Worm (Caenorhabditis elegans) whole organism, young adult: ENCODE measurements around the gene phf-14.

Source experiments
- B0261.1 ChIP-seq: sonication (generic microtip); optimal IDR thresholded peaks from 2 replicates; lab custom pipeline; 2016; ENCODE audit warnings: mild to moderate bottlenecking, missing genetic modification characterization, moderate library complexity, missing compliant biosample characterization
- B0336.3 ChIP-seq: fragments of 200-800 bp; sonication (Bioruptor generic); IDR thresholded peaks from 2 replicates; pipeline ENCODE4 v1.3.6; 2022; ENCODE audit warnings: missing genetic modification characterization, missing compliant biosample characterization
- D2030.7 ChIP-seq: fragments of 200-800 bp; sonication (Bioruptor generic); IDR thresholded peaks from 2 replicates; pipeline ENCODE4 v1.3.6; 2022; ENCODE audit warnings: missing genetic modification reagents, missing genetic modification characterization, missing compliant biosample characterization
- F23B12.7 ChIP-seq: sonication (generic microtip); optimal IDR thresholded peaks from 2 replicates; lab custom pipeline; 2017; ENCODE audit warnings: missing genetic modification characterization, mild to moderate bottlenecking, missing compliant biosample characterization, antibody characterized with exemption, moderate library complexity; ENCODE audit not compliant: insufficient read depth
- F37B4.10 ChIP-seq: fragments of 200-800 bp; sonication (Bioruptor generic); IDR thresholded peaks from 2 replicates; pipeline ENCODE4 v1.3.6; 2022; ENCODE audit warnings: missing genetic modification characterization, missing compliant biosample characterization
- F39B2.1 ChIP-seq: fragments of 200-800 bp; sonication (Bioruptor generic); IDR thresholded peaks from 2 replicates; pipeline ENCODE4 v1.3.6; 2022; ENCODE audit warnings: missing genetic modification reagents, missing genetic modification characterization, missing compliant biosample characterization
- F52B5.7 ChIP-seq: sonication (generic microtip); optimal IDR thresholded peaks from 2 replicates; lab custom pipeline; 2016; ENCODE audit warnings: mild to moderate bottlenecking, missing genetic modification characterization, missing compliant biosample characterization
- F55B11.4 ChIP-seq: sonication (generic microtip); optimal IDR thresholded peaks from 2 replicates; lab custom pipeline; 2016; ENCODE audit warnings: missing compliant biosample characterization, missing genetic modification characterization, borderline replicate concordance; ENCODE audit not compliant: insufficient read depth
- K12H6.12 ChIP-seq: fragments of 200-800 bp; sonication (Bioruptor generic); optimal IDR thresholded peaks from 2 replicates; lab custom pipeline; 2018; ENCODE audit warnings: mild to moderate bottlenecking, missing genetic modification characterization, missing compliant biosample characterization
- ZK185.1 ChIP-seq: sonication (generic microtip); optimal IDR thresholded peaks from 2 replicates; lab custom pipeline; 2016; ENCODE audit warnings: mild to moderate bottlenecking, missing genetic modification characterization, missing compliant biosample characterization; ENCODE audit not compliant: poor library complexity, severe bottlenecking
- atf-7 ChIP-seq: sonication (generic microtip); optimal IDR thresholded peaks from 2 replicates; lab custom pipeline; 2017; ENCODE audit warnings: mild to moderate bottlenecking, missing genetic modification characterization, missing compliant biosample characterization
- attf-3 ChIP-seq: fragments of 200-800 bp; sonication (Bioruptor generic); conservative IDR thresholded peaks from 2 replicates; pipeline ENCODE4 v1.3.6; 2022; ENCODE audit warnings: missing genetic modification reagents, missing genetic modification characterization, missing compliant biosample characterization
- attf-5 ChIP-seq: fragments of 200-800 bp; sonication (Bioruptor generic); optimal IDR thresholded peaks from 2 replicates; lab custom pipeline; 2018; ENCODE audit warnings: mild to moderate bottlenecking, missing genetic modification characterization, missing compliant biosample characterization
- bed-2 ChIP-seq: fragments of 200-800 bp; sonication (Bioruptor generic); IDR thresholded peaks from 2 replicates; pipeline ENCODE4 v1.3.6; 2022; ENCODE audit warnings: missing genetic modification reagents, missing genetic modification characterization, missing compliant biosample characterization
- cebp-1 ChIP-seq, 2 experiments: fragments of 200-800 bp in 1 of 2; sonication (Bioruptor generic) in 1 of 2; sonication (generic microtip) in 1 of 2; IDR thresholded peaks in 1 of 2; optimal IDR thresholded peaks in 1 of 2; 2 replicates each; pipeline versions ENCODE4 v1.3.6 to Lab custom; 2017 to 2022; ENCODE audit warnings: missing compliant biosample characterization in 2 of 2, missing genetic modification characterization in 2 of 2, mild to moderate bottlenecking in 1 of 2, missing genetic modification reagents in 1 of 2, moderate library complexity in 1 of 2
- ceh-27 ChIP-seq: fragments of 200-800 bp; sonication (Bioruptor generic); optimal IDR thresholded peaks from 2 replicates; lab custom pipeline; 2018; ENCODE audit warnings: mild to moderate bottlenecking, missing genetic modification characterization, moderate library complexity, missing compliant biosample characterization
- ceh-91 ChIP-seq: fragments of 200-800 bp; sonication (Bioruptor generic); IDR thresholded peaks from 2 replicates; pipeline ENCODE4 v1.3.6; 2022; ENCODE audit warnings: missing genetic modification reagents, missing genetic modification characterization, missing compliant biosample characterization
- dpff-1 ChIP-seq: sonication (generic microtip); optimal IDR thresholded peaks from 2 replicates; lab custom pipeline; 2017; ENCODE audit warnings: mild to moderate bottlenecking, missing genetic modification characterization, missing compliant biosample characterization
- ekl-4 ChIP-seq: fragments of 200-800 bp; sonication (Bioruptor generic); IDR thresholded peaks from 2 replicates; pipeline ENCODE4 v1.3.6; 2022; ENCODE audit warnings: missing genetic modification reagents, missing genetic modification characterization, missing compliant biosample characterization
- hlh-26 ChIP-seq: fragments of 200-800 bp; sonication (Bioruptor generic); conservative IDR thresholded peaks from 2 replicates; pipeline ENCODE4 v1.3.6; 2022; ENCODE audit warnings: missing genetic modification reagents, missing genetic modification characterization, missing compliant biosample characterization
- hmg-20 ChIP-seq: fragments of 200-800 bp; sonication (Bioruptor generic); IDR thresholded peaks from 2 replicates; pipeline ENCODE4 v1.3.6; 2022; ENCODE audit warnings: missing genetic modification reagents, missing genetic modification characterization, missing compliant biosample characterization
- hsf-1 ChIP-seq: fragments of 200-800 bp; sonication (Bioruptor generic); IDR thresholded peaks from 2 replicates; pipeline ENCODE4 v1.3.6; 2022; ENCODE audit warnings: missing genetic modification reagents, missing genetic modification characterization, missing compliant biosample characterization
- let-607 ChIP-seq, 2 experiments: fragments of 200-800 bp in 1 of 2; sonication (Bioruptor generic) in 1 of 2; sonication (generic microtip) in 1 of 2; optimal IDR thresholded peaks; 2 replicates each; lab custom pipeline; 2016 to 2018; ENCODE audit warnings: mild to moderate bottlenecking in 2 of 2, missing compliant biosample characterization in 2 of 2, missing genetic modification characterization in 2 of 2, moderate library complexity in 2 of 2, missing genotype in 1 of 2
- lin-26 ChIP-seq: fragments of 200-800 bp; sonication (Bioruptor generic); IDR thresholded peaks from 2 replicates; pipeline ENCODE4 v1.3.6; 2022; ENCODE audit warnings: missing genetic modification reagents, missing genetic modification characterization, missing compliant biosample characterization
- lin-35 ChIP-seq, 3 experiments: fragments of 150-350 bp in 2 of 3; sonication (generic microtip) in 1 of 3; optimal IDR thresholded peaks; 2 replicates each; lab custom pipeline; 2014 to 2018; ENCODE audit warnings: missing biosample characterization in 3 of 3, missing genetic modification characterization in 3 of 3, missing genetic modification reagents in 3 of 3
- lin-54 ChIP-seq: fragments of 200-800 bp; sonication (Bioruptor generic); optimal IDR thresholded peaks from 2 replicates; lab custom pipeline; 2018; ENCODE audit warnings: mild to moderate bottlenecking, missing genetic modification characterization, missing compliant biosample characterization
- lsl-1 ChIP-seq: fragments of 200-800 bp; sonication (Bioruptor generic); optimal IDR thresholded peaks from 2 replicates; lab custom pipeline; 2018; ENCODE audit warnings: mild to moderate bottlenecking, missing genetic modification characterization, moderate library complexity, missing compliant biosample characterization
- madf-10 ChIP-seq: sonication (generic microtip); optimal IDR thresholded peaks from 2 replicates; lab custom pipeline; 2016; ENCODE audit warnings: mild to moderate bottlenecking, missing genetic modification characterization, missing compliant biosample characterization
- madf-8 ChIP-seq: fragments of 200-800 bp; sonication (Bioruptor generic); conservative IDR thresholded peaks from 2 replicates; pipeline ENCODE4 v1.3.6; 2022; ENCODE audit warnings: missing genetic modification reagents, missing genetic modification characterization, missing compliant biosample characterization
- mcd-1 ChIP-seq: fragments of 200-800 bp; sonication (Bioruptor generic); IDR thresholded peaks from 2 replicates; pipeline ENCODE4 v1.3.6; 2022; ENCODE audit warnings: missing genetic modification reagents, missing genetic modification characterization, missing compliant biosample characterization
- mel-28 ChIP-seq: sonication (generic microtip); optimal IDR thresholded peaks from 2 replicates; lab custom pipeline; 2016; ENCODE audit warnings: borderline replicate concordance, mild to moderate bottlenecking, missing genetic modification characterization, missing compliant biosample characterization
- mxl-1 ChIP-seq: sonication (generic microtip); optimal IDR thresholded peaks from 2 replicates; lab custom pipeline; 2016; ENCODE audit warnings: missing genetic modification characterization, missing compliant biosample characterization
- nhr-120 ChIP-seq: fragments of 200-800 bp; sonication (Bioruptor generic); IDR thresholded peaks from 2 replicates; pipeline ENCODE4 v1.3.6; 2022; ENCODE audit warnings: missing genetic modification characterization, missing compliant biosample characterization
- nhr-179 ChIP-seq: sonication (generic microtip); optimal IDR thresholded peaks from 2 replicates; lab custom pipeline; 2016; ENCODE audit warnings: mild to moderate bottlenecking, missing genetic modification characterization, missing compliant biosample characterization
- rcor-1 ChIP-seq: fragments of 200-800 bp; sonication (Bioruptor generic); IDR thresholded peaks from 2 replicates; pipeline ENCODE4 v1.3.6; 2022; ENCODE audit warnings: missing genetic modification reagents, missing genetic modification characterization, missing compliant biosample characterization
- sdz-38 ChIP-seq: sonication (generic microtip); optimal IDR thresholded peaks from 2 replicates; lab custom pipeline; 2016; ENCODE audit warnings: missing genotype, missing genetic modification characterization, missing compliant biosample characterization
- snpc-1.1 ChIP-seq: sonication (generic microtip); optimal IDR thresholded peaks from 2 replicates; lab custom pipeline; 2017; ENCODE audit warnings: missing genetic modification characterization, mild to moderate bottlenecking, missing compliant biosample characterization, antibody characterized with exemption, moderate library complexity, missing genotype, missing genetic modification reagents; ENCODE audit not compliant: insufficient read depth
- tbp1 ChIP-seq: fragments of 200-800 bp; sonication (Bioruptor generic); optimal IDR thresholded peaks from 2 replicates; lab custom pipeline; 2018; ENCODE audit warnings: mild to moderate bottlenecking, missing genetic modification characterization, missing compliant biosample characterization
- unc-130 ChIP-seq: sonication (generic microtip); optimal IDR thresholded peaks from 2 replicates; lab custom pipeline; 2016; ENCODE audit warnings: missing genetic modification reagents, missing genetic modification characterization, missing compliant biosample characterization
- ztf-18 ChIP-seq: sonication (generic microtip); optimal IDR thresholded peaks from 2 replicates; lab custom pipeline; 2016; ENCODE audit warnings: missing genotype, mild to moderate bottlenecking, missing genetic modification characterization, missing compliant biosample characterization
- ztf-22 ChIP-seq: fragments of 200-800 bp; sonication (Bioruptor generic); optimal IDR thresholded peaks from 2 replicates; lab custom pipeline; 2018; ENCODE audit warnings: mild to moderate bottlenecking, missing genetic modification characterization, moderate library complexity, missing compliant biosample characterization
- ztf-25 ChIP-seq: fragments of 200-800 bp; sonication (Bioruptor generic); IDR thresholded peaks from 2 replicates; pipeline ENCODE4 v1.3.6; 2022; ENCODE audit warnings: missing genetic modification reagents, missing genetic modification characterization, missing compliant biosample characterization
- ztf-6 ChIP-seq: fragments of 200-800 bp; sonication (Bioruptor generic); IDR thresholded peaks from 2 replicates; pipeline ENCODE4 v1.3.6; 2022; ENCODE audit warnings: missing genetic modification reagents, missing genetic modification characterization, missing compliant biosample characterization

phf-14 gene

DNA sequence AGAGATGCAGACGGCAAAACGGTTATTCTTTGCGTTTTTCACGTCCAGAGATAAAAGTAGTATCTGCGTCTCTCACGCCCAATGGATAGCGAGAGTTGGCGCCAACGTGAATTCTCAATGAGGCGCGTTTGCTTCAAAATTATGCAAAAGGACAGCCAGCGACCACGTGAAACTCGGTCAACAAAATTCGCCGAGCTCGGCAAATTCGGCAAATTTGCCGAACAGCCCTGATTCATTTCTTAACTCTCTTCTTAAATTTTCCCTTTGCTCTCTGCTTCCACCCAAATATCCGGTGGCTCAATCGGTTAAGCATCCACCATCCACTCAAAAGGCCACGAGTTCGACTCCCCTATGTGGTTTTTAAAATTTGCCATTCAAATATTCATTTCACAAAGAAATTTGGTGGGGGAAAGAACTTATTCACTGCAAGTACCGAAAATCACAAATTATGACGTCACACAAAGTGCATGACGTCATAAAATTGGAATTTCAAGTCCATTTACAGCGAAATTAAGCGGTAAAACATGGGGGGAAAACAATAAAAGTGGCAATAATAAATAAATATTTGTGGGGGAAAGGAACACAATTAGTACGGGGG, 25.7 kb upstream of the phf-14 start (continued):
- TF ChIP-seq B0336.3 (GFP tag; lab: Robert Waterston, UW) (0 out of 2 replicates have a peak, but pooled peaks have one; percentile 36), cebp-1 (GFP tag; IDR thresholded peaks at IDR 0.05; lab: Robert Waterston, UW) (no peak), cebp-1 (tag; optimal IDR thresholded peaks at IDR 0.05; lab: Kevin White, UChicago) (no peak)

DNA sequence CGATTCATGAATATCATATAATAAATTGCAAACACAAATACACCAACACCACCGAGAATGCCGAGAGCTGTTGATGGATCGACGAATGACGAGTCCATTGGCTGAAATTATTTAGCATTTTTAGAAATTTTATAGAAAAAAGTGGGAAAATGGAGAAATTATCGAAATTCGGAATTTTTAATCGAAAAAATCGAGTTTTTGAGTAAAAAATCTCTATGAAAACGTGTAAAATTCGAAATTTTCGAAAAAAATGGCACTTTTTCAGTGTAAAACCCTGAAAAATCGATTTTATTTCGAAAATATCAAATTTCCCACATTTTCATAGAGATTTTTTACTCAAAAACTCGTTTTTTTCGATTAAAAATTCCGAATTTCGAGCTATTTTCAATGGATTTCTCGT, 15.3 kb upstream of the phf-14 start, which contains the start of gene tcc-1:
Gene tcc-1 (minus strand): TSS at position 101 of the 400 bp plus-strand sequence.
- no peak for TF ChIP-seq nhr-179 (tag; lab: Kevin White, UChicago)
- no peak for TF ChIP-seq attf-3 (GFP tag; lab: Robert Waterston, UW)
- TF ChIP-seq lin-26 (GFP tag; lab: Robert Waterston, UW), result no peak
- TF ChIP-seq B0261.1 (tag; lab: Kevin White, UChicago), result no peak
- no peak for TF ChIP-seq atf-7 (tag; lab: Kevin White, UChicago)
- no peak for TF ChIP-seq cebp-1 (GFP tag; IDR thresholded peaks at IDR 0.05; lab: Robert Waterston, UW)
- no peak for TF ChIP-seq cebp-1 (tag; optimal IDR thresholded peaks at IDR 0.05; lab: Kevin White, UChicago)
- no peak for TF ChIP-seq sdz-38 (tag; lab: Kevin White, UChicago)
- TF ChIP-seq ztf-6, result no peak
- no peak for TF ChIP-seq madf-10 (tag; lab: Kevin White, UChicago)
- TF ChIP-seq K12H6.12, result no peak
- TF ChIP-seq let-607 (tag; optimal IDR thresholded peaks at IDR 0.05; lab: Kevin White, UChicago), result no peak
- no peak for TF ChIP-seq hlh-26 (GFP tag; lab: Robert Waterston, UW)
- TF ChIP-seq unc-130, result no peak
- no peak for TF ChIP-seq madf-8
- no peak for TF ChIP-seq F37B4.10 (GFP tag; lab: Robert Waterston, UW)
- no peak for TF ChIP-seq bed-2 (GFP tag; lab: Robert Waterston, UW)
- TF ChIP-seq ztf-22 (GFP tag; lab: Kevin White, UChicago), result no peak
- TF ChIP-seq, all 124 proteins: peak for 0

DNA sequence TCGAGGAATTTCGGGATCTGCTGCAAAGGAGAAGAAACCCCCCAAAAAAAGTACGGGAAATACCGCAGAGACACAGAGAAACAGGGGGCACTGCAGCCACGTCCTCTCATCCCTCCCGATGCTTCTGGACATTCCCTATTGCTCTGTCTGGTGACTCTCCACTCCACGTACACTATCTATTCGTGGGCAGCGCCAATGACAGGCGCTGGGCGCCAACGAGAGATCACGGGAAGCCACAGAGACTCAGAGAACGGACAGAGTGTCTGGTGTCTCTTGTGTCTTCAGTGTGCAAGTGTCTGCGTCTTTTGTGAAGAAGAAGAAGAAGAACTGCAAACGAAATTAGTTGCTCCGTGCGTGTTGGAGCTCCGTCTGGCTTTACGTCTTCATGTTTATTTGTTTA, 13.3 kb upstream of the phf-14 start:
- TF ChIP-seq dpff-1 (no peak), rcor-1 (GFP tag; lab: Robert Waterston, UW) (no peak), hlh-26 (GFP tag; lab: Robert Waterston, UW) (no peak), D2030.7 (GFP tag; lab: Robert Waterston, UW) (no peak), lin-54 (GFP tag; lab: Kevin White, UChicago) (peak; percentile 42), snpc-1.1 (tag; lab: Kevin White, UChicago) (no peak), ztf-25 (GFP tag; lab: Robert Waterston, UW) (no peak), lin-26 (GFP tag; lab: Robert Waterston, UW) (peak; percentile 49; the same call in 1 of the 2 replicates), let-607 (tag; optimal IDR thresholded peaks at IDR 0.05; lab: Kevin White, UChicago) (peak; percentile 96 to 97), ztf-18 (peak; percentile 55), hsf-1 (GFP tag; lab: Robert Waterston, UW) (peak; percentile 84), ekl-4 (peak; percentile 81), F52B5.7 (tag; lab: Kevin White, UChicago) (peak; percentile 14), F39B2.1 (GFP tag; lab: Robert Waterston, UW) (no peak), mcd-1 (GFP tag; lab: Robert Waterston, UW) (peak; percentile 86), F23B12.7 (tag; lab: Kevin White, UChicago) (no peak), mxl-1 (tag; lab: Kevin White, UChicago) (no peak), tbp1 (GFP tag; lab: Kevin White, UChicago) (peak; percentile 56), ceh-27 (GFP tag; lab: Kevin White, UChicago) (peak; percentile 76), ceh-91 (no peak), lin-35 (GFP tag; optimal IDR thresholded peaks at IDR 0.05; lab: Kevin White, UChicago) (peak in 1 of 3 experiments; percentile 66), mel-28 (tag; lab: Kevin White, UChicago) (peak; percentile 53), nhr-120 (GFP tag; lab: Robert Waterston, UW) (no peak), lsl-1 (GFP tag; lab: Kevin White, UChicago) (no peak), hmg-20 (GFP tag; lab: Robert Waterston, UW) (peak; percentile 17; the same call in 1 of the 2 replicates), ZK185.1 (tag; lab: Kevin White, UChicago) (no peak), F55B11.4 (no peak), attf-5 (GFP tag; lab: Kevin White, UChicago) (peak; percentile 78)
